Worm (Caenorhabditis elegans): Measurements from ENCODE around the gene col-122.

ce11 chrIV:9537500-9537899, 25.7 kb upstream of the col-122 start:
- no peak for TF ChIP-seq ceh-34 (tag; optimal IDR thresholded peaks at IDR 0.05)
- TF ChIP-seq dve-1 (tag; optimal IDR thresholded peaks at IDR 0.05): no peak
- no peak for TF ChIP-seq pha-4 (tag; optimal IDR thresholded peaks at IDR 0.05)
- no peak for TF ChIP-seq eyg-1 (tag; optimal IDR thresholded peaks at IDR 0.05)
- no peak for TF ChIP-seq pqm-1 (tag; optimal IDR thresholded peaks at IDR 0.05)
- no peak for TF ChIP-seq ets-4 (tag; optimal IDR thresholded peaks at IDR 0.05)
- no peak for TF ChIP-seq unc-55 (GFP tag; optimal IDR thresholded peaks at IDR 0.05)
- TF ChIP-seq pros-1 (tag; optimal IDR thresholded peaks at IDR 0.05): no peak
- no peak for TF ChIP-seq ttx-3 (tag; optimal IDR thresholded peaks at IDR 0.05)
- TF ChIP-seq K02D7.2 (tag; optimal IDR thresholded peaks at IDR 0.05): no peak
- TF ChIP-seq ref-2 (tag; optimal IDR thresholded peaks at IDR 0.05): no peak
- TF ChIP-seq fkh-10 (GFP tag; optimal IDR thresholded peaks at IDR 0.05): no peak

Data from whole organism, late embryonic.